Fruit fly (Drosophila melanogaster) S2 (cell line): ENCODE measurements around the gene Tengl2.

Experiments used
- CG8478 ChIP-seq: fragments of >200 bp; optimal IDR thresholded peaks from 2 replicates; lab custom pipeline; 2018
- CTCF ChIP-seq, 2 experiments: fragments of >200 bp; optimal IDR thresholded peaks; 2 replicates each; lab custom pipeline; 2018

The Tengl2 gene

DNA sequence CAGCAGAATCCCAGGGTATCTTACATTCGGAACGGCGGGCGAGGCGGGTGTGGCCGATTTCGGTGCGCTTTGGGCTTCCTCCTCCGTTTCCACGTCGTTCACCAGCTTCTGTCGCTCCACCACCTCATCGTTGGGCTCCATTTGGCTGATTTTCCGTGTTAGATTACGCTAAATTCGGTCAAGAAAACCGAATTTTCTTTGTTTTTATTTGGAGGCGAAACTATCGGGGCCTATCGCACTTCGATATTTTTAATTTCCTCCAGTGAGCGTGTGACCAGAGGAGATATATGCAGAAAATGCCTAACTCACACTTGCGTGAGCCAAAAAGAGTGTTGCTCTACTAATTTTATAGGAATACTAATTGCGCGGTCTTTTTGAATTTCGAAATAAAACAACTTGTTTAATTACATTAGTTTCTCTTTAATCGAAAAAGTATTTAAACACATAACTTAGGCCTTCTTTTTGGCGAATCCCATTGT lies 47.0 kb downstream of the Tengl2 start, which contains the start of gene CG10874:
TSS of gene CG10874 (minus strand) at position 264 of the 479 bp plus-strand sequence.
- TF ChIP-seq CG8478 (no peak), CTCF (optimal IDR thresholded peaks at IDR 0.05; lab: Kevin White, UChicago) (no peak)

DNA sequence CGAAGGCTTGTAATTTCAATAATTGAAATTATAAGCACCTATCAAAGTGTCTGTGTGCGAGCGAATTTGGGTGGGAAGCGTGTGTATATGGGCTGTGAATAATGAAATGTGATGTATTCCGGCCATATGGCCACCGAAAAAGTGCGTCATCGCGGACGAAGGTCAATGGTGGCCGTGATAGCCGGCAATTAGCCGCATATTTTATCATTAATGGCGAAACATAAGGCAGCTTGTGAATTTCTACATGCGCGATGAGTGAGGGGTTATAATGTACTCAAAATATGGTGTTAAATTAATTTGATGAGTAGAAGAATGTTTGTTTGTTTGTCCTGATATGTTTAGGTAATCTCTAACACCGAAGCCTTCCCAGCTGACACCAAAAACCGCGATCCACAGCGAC lies 47.8 kb downstream of the Tengl2 start:
- TF ChIP-seq CG8478 (no peak), CTCF (optimal IDR thresholded peaks at IDR 0.05; lab: Kevin White, UChicago) (no peak)

DNA sequence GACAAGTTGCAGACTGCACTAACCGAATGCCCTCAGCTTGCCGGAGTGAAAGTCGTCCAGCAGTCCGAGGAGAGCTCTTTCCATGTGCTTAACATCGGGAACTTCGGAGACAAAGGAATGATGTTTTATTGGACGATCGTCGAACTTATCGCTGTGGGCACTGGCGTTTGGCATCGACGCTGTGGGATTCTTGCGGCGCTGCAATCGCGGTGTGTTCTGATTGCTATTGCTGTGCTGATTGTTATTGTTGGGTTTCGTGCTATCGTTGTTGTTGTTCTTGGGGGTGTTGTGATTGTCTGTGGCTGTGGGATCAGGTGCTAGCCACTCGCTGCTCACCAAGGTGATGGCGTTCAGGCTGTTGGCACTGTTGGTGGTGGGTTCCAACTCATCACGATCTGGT lies 48.5 kb downstream of the Tengl2 start:
- TF ChIP-seq CG8478 (no peak), CTCF (optimal IDR thresholded peaks at IDR 0.05; lab: Kevin White, UChicago) (no peak)

DNA sequence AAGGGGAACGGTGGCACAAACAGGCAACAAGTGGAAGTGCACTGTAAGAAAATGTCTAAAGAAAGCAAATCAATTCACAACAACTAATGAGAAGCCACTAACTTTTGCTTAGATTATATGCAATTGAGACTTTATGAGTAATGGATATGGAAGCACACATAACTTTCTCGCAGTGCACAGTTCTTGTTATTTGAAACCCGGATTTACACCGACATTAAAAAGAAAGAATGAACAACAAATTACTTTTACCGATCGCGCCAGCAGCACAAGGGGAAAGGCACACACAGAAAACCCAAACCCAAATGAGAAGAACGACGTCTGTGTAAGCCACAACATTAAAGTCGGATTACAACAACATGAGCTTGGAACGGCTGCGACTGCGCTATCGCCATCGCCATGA lies 50.1 kb downstream of the Tengl2 start:
- TF ChIP-seq CTCF (optimal IDR thresholded peaks at IDR 0.05; lab: Kevin White, UChicago) (no peak), CG8478 (no peak)
